Worm (Caenorhabditis elegans) whole organism, early embryonic: Measurements from ENCODE around the gene nspe-4.

Experiments used
- B0310.2 ChIP-seq: sonication (generic microtip); optimal IDR thresholded peaks from 2 replicates; lab custom pipeline; 2016; ENCODE audit warnings: mild to moderate bottlenecking, missing genetic modification characterization, missing compliant biosample characterization
- F13C5.2 ChIP-seq: sonication (generic microtip); optimal IDR thresholded peaks from 2 replicates; lab custom pipeline; 2017; ENCODE audit warnings: mild to moderate bottlenecking, missing genetic modification characterization, inconsistent platforms, missing compliant biosample characterization
- aly-1 ChIP-seq: sonication (generic microtip); optimal IDR thresholded peaks from 2 replicates; lab custom pipeline; 2016; ENCODE audit warnings: missing genetic modification characterization, missing compliant biosample characterization
- ama-1 ChIP-seq: fragments of 150-350 bp; optimal IDR thresholded peaks from 2 replicates; lab custom pipeline; 2014
- ceh-13 ChIP-seq: fragments of 200-800 bp; sonication (Bioruptor generic); optimal IDR thresholded peaks from 2 replicates; lab custom pipeline; 2018; ENCODE audit warnings: mild to moderate bottlenecking, missing genetic modification characterization, missing compliant biosample characterization
- ceh-36 ChIP-seq: sonication (generic microtip); optimal IDR thresholded peaks from 2 replicates; lab custom pipeline; 2016; ENCODE audit warnings: missing genetic modification characterization, inconsistent platforms, missing compliant biosample characterization
- ets-7 ChIP-seq: sonication (generic microtip); optimal IDR thresholded peaks from 2 replicates; lab custom pipeline; 2016; ENCODE audit warnings: missing genotype, missing genetic modification characterization, missing compliant biosample characterization
- flt-1 ChIP-seq: fragments of 200-800 bp; sonication (Bioruptor generic); IDR thresholded peaks from 2 replicates; pipeline ENCODE4 v1.3.6; 2022; ENCODE audit warnings: missing genetic modification characterization, missing compliant biosample characterization
- hmbx-1 ChIP-seq: sonication (generic microtip); optimal IDR thresholded peaks from 2 replicates; lab custom pipeline; 2016; ENCODE audit warnings: mild to moderate bottlenecking, missing genetic modification characterization, missing compliant biosample characterization
- hmg-4 ChIP-seq: fragments of 200-800 bp; sonication (Bioruptor generic); optimal IDR thresholded peaks from 2 replicates; lab custom pipeline; 2018; ENCODE audit warnings: mild to moderate bottlenecking, missing genetic modification characterization, missing compliant biosample characterization
- hnd-1 ChIP-seq: sonication (generic microtip); optimal IDR thresholded peaks from 2 replicates; lab custom pipeline; 2016; ENCODE audit warnings: missing genetic modification characterization, missing compliant biosample characterization
- pes-1 ChIP-seq: fragments of 200-800 bp; sonication (Bioruptor generic); IDR thresholded peaks from 2 replicates; pipeline ENCODE4 v1.3.6; 2022; ENCODE audit warnings: missing genetic modification reagents, missing genetic modification characterization, missing compliant biosample characterization
- scrt-1 ChIP-seq: fragments of 200-800 bp; sonication (Bioruptor generic); IDR thresholded peaks from 2 replicates; pipeline ENCODE4 v1.3.6; 2022; ENCODE audit warnings: missing genetic modification characterization, missing compliant biosample characterization
- sea-1 ChIP-seq: fragments of 200-800 bp; sonication (Bioruptor generic); conservative IDR thresholded peaks from 2 replicates; pipeline ENCODE4 v1.3.6; 2022; ENCODE audit warnings: missing genetic modification characterization, missing compliant biosample characterization
- tbx-11 ChIP-seq: fragments of 200-800 bp; sonication (Bioruptor generic); IDR thresholded peaks from 2 replicates; pipeline ENCODE4 v1.3.6; 2022; ENCODE audit warnings: missing genetic modification characterization, missing compliant biosample characterization
- tbx-37 ChIP-seq: fragments of 200-800 bp; sonication (Bioruptor generic); conservative IDR thresholded peaks from 2 replicates; pipeline ENCODE4 v1.3.6; 2022; ENCODE audit warnings: missing genetic modification reagents, missing genetic modification characterization, missing compliant biosample characterization
- tra-4 ChIP-seq: sonication (generic microtip); optimal IDR thresholded peaks from 2 replicates; lab custom pipeline; 2017; ENCODE audit warnings: missing genetic modification characterization, missing compliant biosample characterization

nspe-4 gene

ce11 chrII:12626887-12627286 is 14.6 kb downstream of the nspe-4 start, which contains the start of gene nspe-7:
Gene nspe-7 (plus strand): TSS chrII:12627187.
- TF ChIP-seq aly-1 (tag; lab: Kevin White, UChicago) (no peak), ets-7 (tag; lab: Kevin White, UChicago) (no peak), tbx-11 (GFP tag; lab: Robert Waterston, UW) (no peak), scrt-1 (GFP tag; lab: Robert Waterston, UW) (no peak), flt-1 (GFP tag; lab: Robert Waterston, UW) (no peak), hmg-4 (GFP tag; lab: Kevin White, UChicago) (no peak), ama-1 (lab: Kevin White, UChicago) (no peak), tra-4 (tag; lab: Kevin White, UChicago) (no peak)

ce11 chrII:12628566-12628965 is 16.2 kb downstream of the nspe-4 start, which contains the start of gene nspe-5:
Gene nspe-5 (plus strand): TSS chrII:12628866.
- TF ChIP-seq scrt-1 (GFP tag; lab: Robert Waterston, UW), result no peak
- TF ChIP-seq F13C5.2 (tag; lab: Kevin White, UChicago), result no peak
- TF ChIP-seq tra-4 (tag; lab: Kevin White, UChicago), result no peak
- TF ChIP-seq ceh-36 (tag; lab: Kevin White, UChicago), result no peak
- no peak for TF ChIP-seq aly-1 (tag; lab: Kevin White, UChicago)
- no peak for TF ChIP-seq hmg-4 (GFP tag; lab: Kevin White, UChicago)
- TF ChIP-seq tbx-37, result no peak
- TF ChIP-seq ama-1 (lab: Kevin White, UChicago), result no peak
- no peak for TF ChIP-seq sea-1 (GFP tag; lab: Robert Waterston, UW)
- TF ChIP-seq ets-7 (tag; lab: Kevin White, UChicago), result no peak

ce11 chrII:12629387-12629786 is 17.1 kb downstream of the nspe-4 start, which contains the start of gene Y38E10A.28:
Gene Y38E10A.28 (plus strand): TSS chrII:12629687.
- TF ChIP-seq hmbx-1 (no peak), pes-1 (GFP tag; lab: Robert Waterston, UW) (no peak), tra-4 (tag; lab: Kevin White, UChicago) (no peak), aly-1 (tag; lab: Kevin White, UChicago) (no peak), tbx-37 (no peak), flt-1 (GFP tag; lab: Robert Waterston, UW) (no peak)

ce11 chrII:12630888-12631287 is 18.6 kb downstream of the nspe-4 start, which contains the start of gene Y38E10A.34:
Gene Y38E10A.34 (plus strand): TSS chrII:12631188.
- no peak for TF ChIP-seq F13C5.2 (tag; lab: Kevin White, UChicago)
- TF ChIP-seq ama-1 (lab: Kevin White, UChicago), result no peak
- TF ChIP-seq hmg-4 (GFP tag; lab: Kevin White, UChicago), result no peak
- no peak for TF ChIP-seq pes-1 (GFP tag; lab: Robert Waterston, UW)
- no peak for TF ChIP-seq scrt-1 (GFP tag; lab: Robert Waterston, UW)
- no peak for TF ChIP-seq hnd-1 (tag; lab: Kevin White, UChicago)
- no peak for TF ChIP-seq tbx-37
- no peak for TF ChIP-seq aly-1 (tag; lab: Kevin White, UChicago)
- no peak for TF ChIP-seq tbx-11 (GFP tag; lab: Robert Waterston, UW)
- no peak for TF ChIP-seq tra-4 (tag; lab: Kevin White, UChicago)
- TF ChIP-seq sea-1 (GFP tag; lab: Robert Waterston, UW), result no peak
- TF ChIP-seq ets-7 (tag; lab: Kevin White, UChicago), result no peak
- no peak for TF ChIP-seq flt-1 (GFP tag; lab: Robert Waterston, UW)
- no peak for TF ChIP-seq B0310.2 (tag; lab: Kevin White, UChicago)
- no peak for TF ChIP-seq hmbx-1
- TF ChIP-seq ceh-36 (tag; lab: Kevin White, UChicago), result no peak
- TF ChIP-seq ceh-13 (GFP tag; lab: Kevin White, UChicago), result no peak

- TF ChIP-seq sea-1 (GFP tag; lab: Robert Waterston, UW), result no peak
- TF ChIP-seq hnd-1 (tag; lab: Kevin White, UChicago), result no peak
- TF ChIP-seq F13C5.2 (tag; lab: Kevin White, UChicago), result no peak
- TF ChIP-seq ama-1 (lab: Kevin White, UChicago), result no peak
These were observed 22.5 kb downstream of the nspe-4 start, which contains the start of gene Y38E10A.17 for ce11 chrII:12634749-12635318. Gene Y38E10A.17 (minus strand): TSS chrII:12634799.

ce11 chrII:12636602-12637001 is 24.3 kb downstream of the nspe-4 start, which contains the start of gene nhr-234:
Gene nhr-234 (plus strand): TSS chrII:12636678.
- TF ChIP-seq tbx-11 (GFP tag; lab: Robert Waterston, UW) (no peak), scrt-1 (GFP tag; lab: Robert Waterston, UW) (no peak), ceh-36 (tag; lab: Kevin White, UChicago) (peak; percentile 82)

ce11 chrII:12640370-12640769 is 28.1 kb downstream of the nspe-4 start, which contains the start of gene nhr-235:
Gene nhr-235 (plus strand): TSS chrII:12640670.
- TF ChIP-seq hmbx-1 (no peak), ets-7 (tag; lab: Kevin White, UChicago) (no peak), tbx-37 (no peak), hnd-1 (tag; lab: Kevin White, UChicago) (no peak), ceh-36 (tag; lab: Kevin White, UChicago) (no peak), B0310.2 (tag; lab: Kevin White, UChicago) (no peak), ceh-13 (GFP tag; lab: Kevin White, UChicago) (no peak), aly-1 (tag; lab: Kevin White, UChicago) (no peak), F13C5.2 (tag; lab: Kevin White, UChicago) (no peak), ama-1 (lab: Kevin White, UChicago) (no peak), flt-1 (GFP tag; lab: Robert Waterston, UW) (no peak), pes-1 (GFP tag; lab: Robert Waterston, UW) (no peak), scrt-1 (GFP tag; lab: Robert Waterston, UW) (no peak), tra-4 (tag; lab: Kevin White, UChicago) (no peak), tbx-11 (GFP tag; lab: Robert Waterston, UW) (no peak), hmg-4 (GFP tag; lab: Kevin White, UChicago) (no peak), sea-1 (GFP tag; lab: Robert Waterston, UW) (no peak)
